Worm (Caenorhabditis elegans): Measurements from ENCODE around the gene C27D8.1.

- TF ChIP-seq him-1 (tag; optimal IDR thresholded peaks at IDR 0.05) (no peak), W03F9.2 (tag; optimal IDR thresholded peaks at IDR 0.05) (no peak)
Measured at ce11 chrIV:12728162-12728561, 10.5 kb downstream of the C27D8.1 start.

All from whole organism, L4/young adult.